Fruit fly (Drosophila melanogaster): Measurements from ENCODE around the gene Sras.
A peak's percentile ranks its signal among the peaks of the same experiment; 100 is the strongest.

Sras gene

dm6 chr3L:5583295-5583707 is 19.7 kb downstream of the Sras start (continued):
- TF ChIP-seq caup (GFP tag; optimal IDR thresholded peaks at IDR 0.05; ENCODE audit: severe bottlenecking) (peak; percentile 78), Taf1 (GFP tag; IDR thresholded peaks at IDR 0.05) (peak; percentile 82), vnd (GFP tag; IDR thresholded peaks at IDR 0.05; ENCODE audit: partially characterized antibody) (peak; percentile 77), sug (tag; optimal IDR thresholded peaks at IDR 0.05) (no peak), Xrp1 (GFP tag; IDR thresholded peaks at IDR 0.05) (peak; percentile 89), CG9609 (GFP tag; optimal IDR thresholded peaks at IDR 0.05) (peak; percentile 89), NFAT (GFP tag; IDR thresholded peaks at IDR 0.05) (peak; percentile 87), CG8478 (optimal IDR thresholded peaks at IDR 0.05) (no peak), sima (GFP tag; optimal IDR thresholded peaks at IDR 0.05) (peak; percentile 51), CG13123 (GFP tag; optimal IDR thresholded peaks at IDR 0.05) (peak; percentile 86), sna (GFP tag; IDR thresholded peaks at IDR 0.05; ENCODE audit: partially characterized antibody) (peak; percentile 86), ham (GFP tag; IDR thresholded peaks at IDR 0.05) (peak; percentile 69), CG15601 (tag; optimal IDR thresholded peaks at IDR 0.05) (no peak), CoRest (tag; optimal IDR thresholded peaks at IDR 0.05) (peak; percentile 91), stwl (tag; optimal IDR thresholded peaks at IDR 0.05) (peak; percentile 93), E2f1 (GFP tag; IDR thresholded peaks at IDR 0.05) (peak; percentile 86), usp (GFP tag; optimal IDR thresholded peaks at IDR 0.05) (no peak), CG4424 (GFP tag; optimal IDR thresholded peaks at IDR 0.05) (peak; percentile 82), slp2 (GFP tag; optimal IDR thresholded peaks at IDR 0.05) (peak; percentile 79), tup (GFP tag; optimal IDR thresholded peaks at IDR 0.05) (peak; percentile 44), Hey (tag; optimal IDR thresholded peaks at IDR 0.05) (no peak), HmgD (GFP tag; optimal IDR thresholded peaks at IDR 0.05) (peak; percentile 87), lmd (GFP tag; IDR thresholded peaks at IDR 0.05) (peak; percentile 94), CG34422 (GFP tag; IDR thresholded peaks at IDR 0.05) (peak; percentile 92), lab (GFP tag; optimal IDR thresholded peaks at IDR 0.05) (peak; percentile 89), zf30C (GFP tag; optimal IDR thresholded peaks at IDR 0.05) (peak; percentile 84), Mes4 (GFP tag; optimal IDR thresholded peaks at IDR 0.05) (peak; percentile 55), crol (GFP tag; IDR thresholded peaks at IDR 0.05) (no peak), CHES-1-like (GFP tag; optimal IDR thresholded peaks at IDR 0.05) (peak; percentile 91), CG10267 (tag; optimal IDR thresholded peaks at IDR 0.05) (peak; percentile 90), Optix (GFP tag; IDR thresholded peaks at IDR 0.05) (peak; percentile 68; the same call in 1 of the 3 replicates), CG42726 (GFP tag; IDR thresholded peaks at IDR 0.05; ENCODE audit: partially characterized antibody) (peak; percentile 66), ci (GFP tag; IDR thresholded peaks at IDR 0.05) (peak; percentile 87), dmrt11E (tag; optimal IDR thresholded peaks at IDR 0.05) (peak; percentile 81), luna (GFP tag; optimal IDR thresholded peaks at IDR 0.05) (peak; percentile 84), CG6254 (GFP tag; optimal IDR thresholded peaks at IDR 0.05) (peak; percentile 18), dm (GFP tag; optimal IDR thresholded peaks at IDR 0.05) (peak; percentile 82), Fer2 (tag; optimal IDR thresholded peaks at IDR 0.05) (peak; percentile 71), CG7786 (GFP tag; optimal IDR thresholded peaks at IDR 0.05) (peak; percentile 86), kay (GFP tag; optimal IDR thresholded peaks at IDR 0.05) (peak; percentile 68), CG3281 (GFP tag; optimal IDR thresholded peaks at IDR 0.05) (no peak), rib (GFP tag; IDR thresholded peaks at IDR 0.05) (peak; percentile 58), fd64A (GFP tag; optimal IDR thresholded peaks at IDR 0.05) (peak; percentile 25), CG8924 (tag; optimal IDR thresholded peaks at IDR 0.05) (peak; percentile 80), gsb (GFP tag; IDR thresholded peaks at IDR 0.05) (peak; percentile 77), CG4707 (GFP tag; optimal IDR thresholded peaks at IDR 0.05) (no peak), toy (GFP tag; IDR thresholded peaks at IDR 0.05) (peak; percentile 61), disco-r (GFP tag; optimal IDR thresholded peaks at IDR 0.05) (peak; percentile 73), btn (GFP tag; optimal IDR thresholded peaks at IDR 0.05) (peak; percentile 71), Deaf1 (tag; optimal IDR thresholded peaks at IDR 0.05) (no peak), CG7357 (GFP tag; IDR thresholded peaks at IDR 0.05) (peak; percentile 95), CG11723 (GFP tag; optimal IDR thresholded peaks at IDR 0.05) (no peak)
